Worm (Caenorhabditis elegans): Measurements from ENCODE around the gene cnc-1.

The cnc-1 gene

DNA sequence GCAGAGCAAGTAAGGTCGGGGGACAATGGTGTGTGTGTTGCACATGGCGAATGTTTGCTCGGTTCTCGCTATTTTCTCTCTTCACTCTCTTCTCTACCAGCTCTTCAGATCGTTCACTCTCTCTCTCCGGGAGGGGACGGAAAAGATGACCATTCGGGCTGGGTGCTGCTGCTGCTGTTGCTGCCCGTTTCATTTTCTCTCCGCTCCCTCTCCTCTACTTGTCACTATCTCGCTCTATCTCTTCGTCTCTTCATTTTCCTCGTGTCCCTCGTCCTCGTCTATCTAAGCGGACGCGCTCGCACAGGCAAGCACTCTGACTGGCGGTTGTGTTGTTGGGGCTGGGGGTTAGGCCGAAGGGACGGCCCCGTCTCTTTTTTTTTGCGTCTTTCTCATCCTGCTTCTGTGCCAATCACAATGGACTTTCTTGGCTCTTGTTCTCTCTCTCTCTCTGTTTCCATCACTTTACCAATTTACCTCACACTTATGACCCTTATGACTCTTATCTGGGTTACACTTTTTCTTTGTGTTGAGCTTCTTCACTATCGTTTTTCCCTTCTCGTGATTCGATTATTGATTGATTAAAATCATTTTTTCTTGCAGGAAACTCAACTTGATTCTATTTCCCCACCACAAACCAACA lies 30.5 kb upstream of the cnc-1 start, which contains the start of the genes F53E2.2 and unc-60:
TSS of gene F53E2.2 (plus strand) at position 601 of the 640 bp plus-strand sequence.
TSS of gene unc-60 (plus strand) at position 601 of the 640 bp plus-strand sequence.
- no peak for TF ChIP-seq nhr-237 (tag; optimal IDR thresholded peaks at IDR 0.05)
- peak; percentile 65 for TF ChIP-seq unc-86 (tag; optimal IDR thresholded peaks at IDR 0.05)
- TF ChIP-seq efl-1 (optimal IDR thresholded peaks at IDR 0.05): peak; percentile 49 to 57
- peak; percentile 40 to 93 for TF ChIP-seq efl-1 (GFP tag; optimal IDR thresholded peaks at IDR 0.05 in 1 of 2)
- no peak for TF ChIP-seq F16B12.6 (tag; optimal IDR thresholded peaks at IDR 0.05)
- TF ChIP-seq mab-9 (GFP tag; IDR thresholded peaks at IDR 0.05): no peak; the same call in 1 of the 2 replicates
- TF ChIP-seq nhr-47 (tag; optimal IDR thresholded peaks at IDR 0.05): peak; percentile 72
- peak; percentile 72 for TF ChIP-seq ztf-4 (tag; optimal IDR thresholded peaks at IDR 0.05)
- TF ChIP-seq lin-35 (GFP tag; optimal IDR thresholded peaks at IDR 0.05): peak; percentile 45 to 69
- TF ChIP-seq ztf-11 (tag; optimal IDR thresholded peaks at IDR 0.05): peak in 1 of 2 experiments; percentile 54
- no peak for TF ChIP-seq lin-15B (tag; optimal IDR thresholded peaks at IDR 0.05)
- peak; percentile 77 for TF ChIP-seq skn-1 (tag; optimal IDR thresholded peaks at IDR 0.05)
- TF ChIP-seq jun-1 (tag; optimal IDR thresholded peaks at IDR 0.05): peak; percentile 68
- peak; percentile 49 for TF ChIP-seq blmp-1 (tag; optimal IDR thresholded peaks at IDR 0.05)
- peak in 2 of 3 experiments; percentile 69 to 78 for TF ChIP-seq ceh-82 (tag; optimal IDR thresholded peaks at IDR 0.05)
- no peak for TF ChIP-seq fkh-4 (tag; optimal IDR thresholded peaks at IDR 0.05; ENCODE audit: borderline replicate concordance)
- TF ChIP-seq lsy-2 (tag; optimal IDR thresholded peaks at IDR 0.05): peak; percentile 15 to 56
- peak; percentile 29 for TF ChIP-seq irx-1 (tag; optimal IDR thresholded peaks at IDR 0.05)
- TF ChIP-seq dpl-1 (GFP tag; optimal IDR thresholded peaks at IDR 0.05): peak; percentile 2 to 35 (median 19)
- peak; percentile 49 for TF ChIP-seq rnt-1 (tag; optimal IDR thresholded peaks at IDR 0.05)
- TF ChIP-seq dsc-1 (tag; optimal IDR thresholded peaks at IDR 0.05): peak; percentile 46
- peak; percentile 74 for TF ChIP-seq nhr-85 (tag)
- peak; percentile 25 for TF ChIP-seq nhr-90 (tag; optimal IDR thresholded peaks at IDR 0.05; ENCODE audit: poor library complexity)
- no peak for TF ChIP-seq efl-3 (GFP tag; optimal IDR thresholded peaks at IDR 0.05)
- peak; percentile 98 for TF ChIP-seq lin-14 (GFP tag; optimal IDR thresholded peaks at IDR 0.05)
- TF ChIP-seq C16A3.4 (tag; optimal IDR thresholded peaks at IDR 0.05): peak; percentile 35
- TF ChIP-seq fos-1 (tag; optimal IDR thresholded peaks at IDR 0.05): no peak
- no peak for TF ChIP-seq unc-62 (GFP tag; optimal IDR thresholded peaks at IDR 0.05)
- TF ChIP-seq nhr-19 (GFP tag; conservative IDR thresholded peaks at IDR 0.05): no peak; the same call in 1 of the 2 replicates
- TF ChIP-seq vab-15 (tag; optimal IDR thresholded peaks at IDR 0.05): no peak
- TF ChIP-seq nhr-20 (tag; optimal IDR thresholded peaks at IDR 0.05): peak; percentile 40
- peak; percentile 34 to 46 for TF ChIP-seq egl-27 (tag; optimal IDR thresholded peaks at IDR 0.05)
- peak; percentile 80 for TF ChIP-seq snu-23 (GFP tag; optimal IDR thresholded peaks at IDR 0.05)
- TF ChIP-seq elt-2 (tag; optimal IDR thresholded peaks at IDR 0.05): peak; percentile 5
- no peak for TF ChIP-seq Y116A8C.19 (tag; optimal IDR thresholded peaks at IDR 0.05; ENCODE audit: borderline replicate concordance)
- peak; percentile 45 for TF ChIP-seq fkh-8 (tag; optimal IDR thresholded peaks at IDR 0.05)
- peak; percentile 30; the same call in 1 of the 2 replicates for TF ChIP-seq isw-1 (GFP tag; IDR thresholded peaks at IDR 0.05)
- TF ChIP-seq fkh-10 (GFP tag; optimal IDR thresholded peaks at IDR 0.05): no peak
- no peak for TF ChIP-seq alr-1 (tag; optimal IDR thresholded peaks at IDR 0.05; ENCODE audit: borderline replicate concordance)
- TF ChIP-seq tbx-2 (tag; optimal IDR thresholded peaks at IDR 0.05): peak; percentile 68
- TF ChIP-seq swsn-7 (tag; optimal IDR thresholded peaks at IDR 0.05): peak; percentile 60
- peak; percentile 59 for TF ChIP-seq nhr-77 (tag; optimal IDR thresholded peaks at IDR 0.05)
- no peak for TF ChIP-seq mef-2 (tag; optimal IDR thresholded peaks at IDR 0.05)
- no peak for TF ChIP-seq nhr-28 (tag; optimal IDR thresholded peaks at IDR 0.05)
- peak; percentile 44 for TF ChIP-seq xbp-1 (tag; optimal IDR thresholded peaks at IDR 0.05)
- TF ChIP-seq hlh-4 (tag; optimal IDR thresholded peaks at IDR 0.05): no peak
- no peak for TF ChIP-seq unc-130 (tag; optimal IDR thresholded peaks at IDR 0.05)
- peak; percentile 34 for TF ChIP-seq lin-13 (GFP tag; optimal IDR thresholded peaks at IDR 0.05)
- TF ChIP-seq mep-1 (tag; optimal IDR thresholded peaks at IDR 0.05): peak; percentile 59
- no peak for TF ChIP-seq C34B4.2 (tag; optimal IDR thresholded peaks at IDR 0.05)
- TF ChIP-seq ces-1 (GFP tag; optimal IDR thresholded peaks at IDR 0.05): no peak
- TF ChIP-seq nhr-71 (tag; optimal IDR thresholded peaks at IDR 0.05): peak; percentile 82

All from whole organism, L1 larva.